Worm (Caenorhabditis elegans) whole organism, L2 larva: ENCODE data around the gene F32A5.4.

Experiments used
- lin-13 ChIP-seq: fragments of 150-350 bp; optimal IDR thresholded peaks from 2 replicates; lab custom pipeline; 2014; ENCODE audit warnings: missing biosample characterization, missing genetic modification reagents, missing genetic modification characterization
- nhr-11 ChIP-seq: fragments of 150-350 bp; optimal IDR thresholded peaks from 2 replicates; lab custom pipeline; 2014; ENCODE audit warnings: missing biosample characterization, missing genetic modification characterization

DNA sequence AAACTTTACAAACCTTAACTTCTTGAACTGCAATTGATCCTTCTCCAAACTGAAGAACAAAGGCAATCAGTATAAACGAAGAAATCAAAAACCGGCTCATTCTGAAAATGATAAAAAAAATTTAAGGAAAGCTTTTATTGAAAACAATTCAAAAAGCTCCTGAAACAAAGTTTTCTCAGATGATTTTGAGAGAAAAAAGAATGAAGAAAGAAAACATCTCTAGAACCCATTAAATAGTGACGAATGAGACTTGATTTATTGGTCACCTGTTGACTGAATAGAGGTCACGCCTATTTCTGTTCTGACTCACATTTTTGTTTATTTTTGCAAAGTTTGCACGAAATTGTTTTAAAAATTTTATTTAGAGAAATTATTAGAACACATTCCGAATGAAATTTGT is 17.7 kb upstream of the F32A5.4 start, which contains the start of gene E04F6.8:
- TF ChIP-seq lin-13 (no peak), nhr-11 (tag; lab: Kevin White, UChicago) (no peak)
